Fruit fly (Drosophila melanogaster) whole organism, embryonic: ENCODE results near the gene CG8206.

Source experiments
- Bgb ChIP-seq: fragments of 200-800 bp; sonication (Bioruptor generic); IDR thresholded peaks from 2 replicates; pipeline ENCODE4 v1.3.6; 2022; ENCODE audit warnings: missing biosample characterization, missing genetic modification characterization; ENCODE audit not compliant: partially characterized antibody
- C15 ChIP-seq: fragments of 200-800 bp; sonication (Bioruptor generic); IDR thresholded peaks from 3 replicates; pipeline ENCODE4 v1.3.6; 2022; ENCODE audit warnings: missing biosample characterization, missing genetic modification characterization
- CG10209 ChIP-seq: fragments of 200-800 bp; sonication (Bioruptor generic); optimal IDR thresholded peaks from 3 replicates; lab custom pipeline; 2017; ENCODE audit warnings: missing biosample characterization, mild to moderate bottlenecking, missing genetic modification characterization, missing genetic modification reagents
- CG10462 ChIP-seq: fragments of 200-800 bp; sonication (Bioruptor generic); optimal IDR thresholded peaks from 2 replicates; lab custom pipeline; 2016; ENCODE audit warnings: missing biosample characterization, missing genetic modification characterization
- CG10543 ChIP-seq: fragments of 200-800 bp; sonication (Bioruptor generic); optimal IDR thresholded peaks from 3 replicates; lab custom pipeline; 2017; ENCODE audit warnings: missing biosample characterization, mild to moderate bottlenecking, missing genetic modification characterization, moderate library complexity
- CG10959 ChIP-seq: fragments of 200-800 bp; sonication (Bioruptor generic); IDR thresholded peaks from 2 replicates; pipeline ENCODE4 v1.3.6; 2022; ENCODE audit warnings: missing biosample characterization, missing genetic modification characterization
- CG1233 ChIP-seq: fragments of 200-800 bp; sonication (Bioruptor generic); optimal IDR thresholded peaks from 4 replicates; lab custom pipeline; 2018; ENCODE audit warnings: missing biosample characterization, mild to moderate bottlenecking, missing genetic modification characterization
- CG13296 ChIP-seq: fragments of 200-800 bp; sonication (Bioruptor generic); optimal IDR thresholded peaks from 3 replicates; lab custom pipeline; 2018; ENCODE audit warnings: missing biosample characterization, mild to moderate bottlenecking, missing genetic modification characterization
- CG15073 ChIP-seq: fragments of 200-800 bp; sonication (Bioruptor generic); optimal IDR thresholded peaks from 2 replicates; lab custom pipeline; 2016; ENCODE audit warnings: missing biosample characterization, missing genetic modification characterization
- CG17568 ChIP-seq: fragments of 200-800 bp; sonication (Bioruptor generic); optimal IDR thresholded peaks from 2 replicates; lab custom pipeline; 2018; ENCODE audit warnings: missing biosample characterization, mild to moderate bottlenecking, missing genetic modification characterization, moderate library complexity
- CG1792 ChIP-seq: fragments of 200-800 bp; sonication (Bioruptor generic); optimal IDR thresholded peaks from 2 replicates; lab custom pipeline; 2016; ENCODE audit warnings: missing biosample characterization, missing genetic modification characterization
- CG18599 ChIP-seq: fragments of 200-800 bp; sonication (Bioruptor generic); optimal IDR thresholded peaks from 3 replicates; lab custom pipeline; 2017; ENCODE audit warnings: missing biosample characterization, missing genetic modification characterization, mild to moderate bottlenecking, moderate library complexity, missing genetic modification reagents
- CG33557 ChIP-seq: fragments of 200-800 bp; sonication (Bioruptor generic); optimal IDR thresholded peaks from 2 replicates; lab custom pipeline; 2019; ENCODE audit warnings: missing biosample characterization, mild to moderate bottlenecking, missing genetic modification characterization, moderate library complexity
- CG42726 ChIP-seq: fragments of 200-800 bp; sonication (Bioruptor generic); IDR thresholded peaks from 2 replicates; pipeline ENCODE4 v1.3.6; 2022; ENCODE audit warnings: missing biosample characterization, missing genetic modification characterization; ENCODE audit not compliant: partially characterized antibody
- CG4404 ChIP-seq: fragments of 200-800 bp; sonication (Bioruptor generic); IDR thresholded peaks from 2 replicates; pipeline ENCODE4 v1.3.6; 2022; ENCODE audit warnings: missing biosample characterization, missing genetic modification characterization
- CG4617 ChIP-seq: fragments of 200-800 bp; sonication (Bioruptor generic); optimal IDR thresholded peaks from 3 replicates; lab custom pipeline; 2016; ENCODE audit warnings: missing biosample characterization, missing genetic modification characterization, borderline replicate concordance
- CG4820 ChIP-seq: fragments of 200-800 bp; sonication (Bioruptor generic); optimal IDR thresholded peaks from 3 replicates; lab custom pipeline; 2016; ENCODE audit warnings: missing biosample characterization, missing genetic modification characterization
- CG7987 ChIP-seq: fragments of 200-800 bp; sonication (Bioruptor generic); optimal IDR thresholded peaks from 2 replicates; lab custom pipeline; 2018; ENCODE audit warnings: missing biosample characterization, mild to moderate bottlenecking, missing genetic modification characterization, moderate library complexity
- CrebB ChIP-seq: fragments of 200-800 bp; sonication (Bioruptor generic); optimal IDR thresholded peaks from 3 replicates; lab custom pipeline; 2018; ENCODE audit warnings: missing biosample characterization, mild to moderate bottlenecking, missing genetic modification characterization
- Dbx ChIP-seq: fragments of 200-800 bp; sonication (Bioruptor generic); IDR thresholded peaks from 3 replicates; pipeline ENCODE4 v1.3.6; 2022; ENCODE audit warnings: missing biosample characterization, missing genetic modification characterization
- Gsc ChIP-seq: fragments of 200-800 bp; sonication (Bioruptor generic); IDR thresholded peaks from 2 replicates; pipeline ENCODE4 v1.3.6; 2022; ENCODE audit warnings: missing biosample characterization, missing genetic modification characterization
- Kr ChIP-seq: fragments of 200-800 bp; sonication (Bioruptor generic); optimal IDR thresholded peaks from 2 replicates; lab custom pipeline; 2017; ENCODE audit warnings: missing biosample characterization, mild to moderate bottlenecking, missing genetic modification characterization
- NC2α ChIP-seq: fragments of 200-800 bp; sonication (Bioruptor generic); optimal IDR thresholded peaks from 2 replicates; lab custom pipeline; 2016; ENCODE audit warnings: missing biosample characterization, missing genetic modification characterization
- Neu2 ChIP-seq: fragments of 200-800 bp; sonication (Bioruptor generic); optimal IDR thresholded peaks from 3 replicates; lab custom pipeline; 2016; ENCODE audit warnings: missing biosample characterization, missing genetic modification characterization, borderline replicate concordance
- Nf-YA ChIP-seq: fragments of 200-800 bp; sonication (Bioruptor generic); IDR thresholded peaks from 2 replicates; pipeline ENCODE4 v1.3.6; 2022; ENCODE audit warnings: missing biosample characterization, missing genetic modification characterization
- NfI ChIP-seq: fragments of 200-800 bp; sonication (Bioruptor generic); optimal IDR thresholded peaks from 3 replicates; lab custom pipeline; 2018; ENCODE audit warnings: missing biosample characterization, mild to moderate bottlenecking, missing genetic modification characterization, moderate library complexity
- Oaz ChIP-seq: fragments of 200-800 bp; sonication (Bioruptor generic); IDR thresholded peaks from 2 replicates; pipeline ENCODE4 v1.3.6; 2022; ENCODE audit warnings: missing biosample characterization, missing genetic modification characterization
- Scr ChIP-seq: fragments of 200-800 bp; sonication (Bioruptor generic); IDR thresholded peaks from 2 replicates; pipeline ENCODE4 v1.3.6; 2022; ENCODE audit warnings: missing biosample characterization, missing genetic modification characterization; ENCODE audit not compliant: partially characterized antibody
- Sin3A ChIP-seq: fragments of >200 bp; optimal IDR thresholded peaks from 2 replicates; lab custom pipeline; 2018
- Sry-δ ChIP-seq: fragments of 200-800 bp; sonication (Bioruptor generic); optimal IDR thresholded peaks from 2 replicates; lab custom pipeline; 2016; ENCODE audit warnings: missing biosample characterization, missing genetic modification characterization
- Stat92E ChIP-seq, 3 experiments: fragments of >200 bp in 2 of 3; fragments of 200-800 bp in 1 of 3; sonication (Bioruptor generic) in 1 of 3; optimal IDR thresholded peaks; 2 replicates each; lab custom pipeline; 2017 to 2019; ENCODE audit warnings: missing biosample characterization in 3 of 3, missing genetic modification characterization in 3 of 3, mild to moderate bottlenecking in 1 of 3, moderate library complexity in 1 of 3
- Taf1 ChIP-seq: fragments of 200-800 bp; sonication (Bioruptor generic); IDR thresholded peaks from 2 replicates; pipeline ENCODE4 v1.3.6; 2022; ENCODE audit warnings: missing biosample characterization, missing genetic modification characterization
- Xbp1 ChIP-seq: fragments of 200-800 bp; sonication (Bioruptor generic); optimal IDR thresholded peaks from 3 replicates; lab custom pipeline; 2016; ENCODE audit warnings: missing biosample characterization, mild to moderate bottlenecking, missing genetic modification characterization
- ase ChIP-seq: fragments of 200-800 bp; sonication (Bioruptor generic); IDR thresholded peaks from 3 replicates; pipeline ENCODE4 v1.3.6; 2022; ENCODE audit warnings: missing biosample characterization, missing genetic modification characterization
- bab2 ChIP-seq: fragments of 200-800 bp; sonication (Bioruptor generic); optimal IDR thresholded peaks from 2 replicates; lab custom pipeline; 2016; ENCODE audit warnings: missing biosample characterization, missing genetic modification characterization
- bcd ChIP-seq: fragments of 200-800 bp; sonication (Bioruptor generic); optimal IDR thresholded peaks from 2 replicates; lab custom pipeline; 2017; ENCODE audit warnings: missing biosample characterization, mild to moderate bottlenecking, missing genetic modification characterization
- cg ChIP-seq: fragments of 200-800 bp; sonication (Bioruptor generic); optimal IDR thresholded peaks from 3 replicates; lab custom pipeline; 2019; ENCODE audit warnings: missing biosample characterization, mild to moderate bottlenecking, missing genetic modification characterization, moderate library complexity
- emc ChIP-seq: fragments of 200-800 bp; sonication (Bioruptor generic); optimal IDR thresholded peaks from 2 replicates; lab custom pipeline; 2016; ENCODE audit warnings: missing biosample characterization, missing genetic modification characterization
- eve ChIP-seq, 2 experiments: fragments of >200 bp; optimal IDR thresholded peaks; 2 replicates each; lab custom pipeline; 2017; ENCODE audit warnings: missing biosample characterization in 2 of 2, missing genetic modification characterization in 2 of 2
- gro ChIP-seq: fragments of 200-800 bp; sonication (Bioruptor generic); optimal IDR thresholded peaks from 2 replicates; lab custom pipeline; 2016; ENCODE audit warnings: missing biosample characterization, missing genetic modification characterization
- hbn ChIP-seq: fragments of 200-800 bp; sonication (Bioruptor generic); IDR thresholded peaks from 2 replicates; pipeline ENCODE4 v1.3.6; 2022; ENCODE audit warnings: missing biosample characterization, missing genetic modification characterization; ENCODE audit not compliant: partially characterized antibody
- kni ChIP-seq: fragments of 200-800 bp; sonication (Bioruptor generic); optimal IDR thresholded peaks from 3 replicates; lab custom pipeline; 2017; ENCODE audit warnings: mild to moderate bottlenecking, missing biosample characterization, missing genetic modification reagents, missing genetic modification characterization
- mld ChIP-seq: fragments of 200-800 bp; sonication (Bioruptor generic); IDR thresholded peaks from 3 replicates; pipeline ENCODE4 v1.3.6; 2022; ENCODE audit warnings: missing biosample characterization, missing genetic modification characterization; ENCODE audit not compliant: partially characterized antibody
- rib ChIP-seq: fragments of 200-800 bp; sonication (Bioruptor generic); IDR thresholded peaks from 2 replicates; pipeline ENCODE4 v1.3.6; 2022; ENCODE audit warnings: missing biosample characterization, missing genetic modification characterization
- row ChIP-seq: fragments of 200-800 bp; sonication (Bioruptor generic); IDR thresholded peaks from 3 replicates; pipeline ENCODE4 v1.3.6; 2022; ENCODE audit warnings: missing biosample characterization, missing genetic modification characterization
- sens ChIP-seq: fragments of 200-800 bp; sonication (Bioruptor generic); peaks from one replicate; lab custom pipeline; 2016; ENCODE audit warnings: missing biosample characterization, missing genetic modification characterization
- sens-2 ChIP-seq: fragments of 200-800 bp; sonication (Bioruptor generic); IDR thresholded peaks from 2 replicates; pipeline ENCODE4 v1.3.6; 2022; ENCODE audit warnings: missing biosample characterization, missing genetic modification characterization
- slbo ChIP-seq: fragments of 200-800 bp; sonication (Bioruptor generic); IDR thresholded peaks from 2 replicates; pipeline ENCODE4 v1.3.6; 2022; ENCODE audit warnings: missing biosample characterization, missing genetic modification characterization
- slp2 ChIP-seq: fragments of 200-800 bp; sonication (Bioruptor generic); optimal IDR thresholded peaks from 2 replicates; lab custom pipeline; 2016; ENCODE audit warnings: missing biosample characterization, missing genetic modification characterization
- zfh2 ChIP-seq: fragments of 200-800 bp; sonication (Bioruptor generic); optimal IDR thresholded peaks from 2 replicates; lab custom pipeline; 2016; ENCODE audit warnings: missing biosample characterization, missing genetic modification characterization

Gene CG8206

dm6 chrX:15703720-15704206, 35.3 kb upstream of the CG8206 start, which contains the start of the genes Pis and Hap40 (continued):
- no peak for TF ChIP-seq eve (GFP tag; optimal IDR thresholded peaks at IDR 0.05; lab: Kevin White, UChicago)
- TF ChIP-seq Xbp1: peak; percentile 74
- TF ChIP-seq ase (GFP tag; lab: Robert Waterston, UW): peak; percentile 56; the same call in 1 of the 3 replicates
- TF ChIP-seq kni (GFP tag; lab: Kevin White, UChicago): peak; percentile 33
- TF ChIP-seq slp2: peak; percentile 25
- 0 out of 3 replicates have a peak, but pooled peaks have one; percentile 49 for TF ChIP-seq Dbx (GFP tag; lab: Robert Waterston, UW)
- no peak for TF ChIP-seq sens-2
- TF ChIP-seq CG10543 (GFP tag; lab: Kevin White, UChicago): peak; percentile 68
- peak; percentile 82 for TF ChIP-seq slbo (GFP tag; lab: Robert Waterston, UW)
- no peak for TF ChIP-seq CG17568 (GFP tag; lab: Kevin White, UChicago)
- TF ChIP-seq bab2 (GFP tag; lab: Kevin White, UChicago): peak; percentile 35
- peak; percentile 72 for TF ChIP-seq NfI (GFP tag; lab: Kevin White, UChicago)
- no peak for TF ChIP-seq emc
- no peak for TF ChIP-seq mld (GFP tag; lab: Robert Waterston, UW)
- TF ChIP-seq Kr (GFP tag; lab: Kevin White, UChicago): no peak
- TF ChIP-seq Sin3A (lab: Kevin White, UChicago): peak; percentile 98
- TF ChIP-seq CG1233: peak; percentile 37
- no peak for TF ChIP-seq CG18599 (GFP tag; lab: Kevin White, UChicago)
- peak; percentile 24 for TF ChIP-seq CG13296 (GFP tag; lab: Kevin White, UChicago)
- TF ChIP-seq row (GFP tag; lab: Robert Waterston, UW): peak; percentile 93
- peak; percentile 80 for TF ChIP-seq bcd (GFP tag; lab: Kevin White, UChicago)
- no peak for TF ChIP-seq Scr (GFP tag; lab: Robert Waterston, UW)
- TF ChIP-seq CG10462: peak; percentile 27
- TF ChIP-seq zfh2 (GFP tag; lab: Kevin White, UChicago): peak; percentile 60
- TF ChIP-seq Bgb (GFP tag; lab: Robert Waterston, UW): no peak
- no peak for TF ChIP-seq CG7987
- TF ChIP-seq CrebB (tag; lab: Kevin White, UChicago): no peak
- TF ChIP-seq CG4820 (GFP tag; lab: Kevin White, UChicago): peak; percentile 57
- TF ChIP-seq rib (GFP tag; lab: Robert Waterston, UW): no peak
- no peak for TF ChIP-seq CG42726 (GFP tag; lab: Robert Waterston, UW)
- peak; percentile 50 for TF ChIP-seq CG33557 (GFP tag; lab: Kevin White, UChicago)
- peak; percentile 77 for TF ChIP-seq CG4617 (GFP tag; lab: Kevin White, UChicago)
- TF ChIP-seq sens (GFP tag; lab: Kevin White, UChicago): peak; percentile 91
- no peak for TF ChIP-seq hbn (GFP tag; lab: Robert Waterston, UW)
- no peak for TF ChIP-seq Neu2 (GFP tag; lab: Kevin White, UChicago)
- no peak for TF ChIP-seq Stat92E (GFP tag; optimal IDR thresholded peaks at IDR 0.05; lab: Kevin White, UChicago)
- 0 out of 2 replicates have a peak, but pooled peaks have one; percentile 26 for TF ChIP-seq Gsc (GFP tag; lab: Robert Waterston, UW)
- peak; percentile 68 for TF ChIP-seq CG4404
- TF ChIP-seq CG1792 (GFP tag; lab: Kevin White, UChicago): no peak
- no peak for TF ChIP-seq cg (GFP tag; lab: Kevin White, UChicago)
- TF ChIP-seq C15 (GFP tag; lab: Robert Waterston, UW): no peak
- TF ChIP-seq CG15073 (GFP tag; lab: Kevin White, UChicago): no peak
- TF ChIP-seq CG10959 (GFP tag; lab: Robert Waterston, UW): peak; percentile 26; the same call in 1 of the 2 replicates
- TF ChIP-seq Oaz (GFP tag; lab: Robert Waterston, UW): 0 out of 2 replicates have a peak, but pooled peaks have one; percentile 34
- peak; percentile 61 for TF ChIP-seq CG10209
- no peak for TF ChIP-seq Sry-δ
- TF ChIP-seq NC2α (GFP tag; lab: Kevin White, UChicago): no peak
- peak; percentile 41 for TF ChIP-seq gro
- TF ChIP-seq Taf1 (GFP tag; lab: Robert Waterston, UW): no peak; the same call in 1 of the 2 replicates
- TF ChIP-seq Nf-YA: no peak
